Worm (Caenorhabditis elegans) whole organism, early embryonic: ENCODE results near the gene slo-2.

ENCODE experiments used
- B0310.2 ChIP-seq: sonication (generic microtip); optimal IDR thresholded peaks from 2 replicates; lab custom pipeline; 2016; ENCODE audit warnings: mild to moderate bottlenecking, missing genetic modification characterization, missing compliant biosample characterization
- F13C5.2 ChIP-seq: sonication (generic microtip); optimal IDR thresholded peaks from 2 replicates; lab custom pipeline; 2017; ENCODE audit warnings: mild to moderate bottlenecking, missing genetic modification characterization, inconsistent platforms, missing compliant biosample characterization
- aly-1 ChIP-seq: sonication (generic microtip); optimal IDR thresholded peaks from 2 replicates; lab custom pipeline; 2016; ENCODE audit warnings: missing genetic modification characterization, missing compliant biosample characterization
- ama-1 ChIP-seq: fragments of 150-350 bp; optimal IDR thresholded peaks from 2 replicates; lab custom pipeline; 2014
- ceh-13 ChIP-seq: fragments of 200-800 bp; sonication (Bioruptor generic); optimal IDR thresholded peaks from 2 replicates; lab custom pipeline; 2018; ENCODE audit warnings: mild to moderate bottlenecking, missing genetic modification characterization, missing compliant biosample characterization
- ceh-36 ChIP-seq: sonication (generic microtip); optimal IDR thresholded peaks from 2 replicates; lab custom pipeline; 2016; ENCODE audit warnings: missing genetic modification characterization, inconsistent platforms, missing compliant biosample characterization
- ets-7 ChIP-seq: sonication (generic microtip); optimal IDR thresholded peaks from 2 replicates; lab custom pipeline; 2016; ENCODE audit warnings: missing genotype, missing genetic modification characterization, missing compliant biosample characterization
- flt-1 ChIP-seq: fragments of 200-800 bp; sonication (Bioruptor generic); IDR thresholded peaks from 2 replicates; pipeline ENCODE4 v1.3.6; 2022; ENCODE audit warnings: missing genetic modification characterization, missing compliant biosample characterization
- hmbx-1 ChIP-seq: sonication (generic microtip); optimal IDR thresholded peaks from 2 replicates; lab custom pipeline; 2016; ENCODE audit warnings: mild to moderate bottlenecking, missing genetic modification characterization, missing compliant biosample characterization
- hmg-4 ChIP-seq: fragments of 200-800 bp; sonication (Bioruptor generic); optimal IDR thresholded peaks from 2 replicates; lab custom pipeline; 2018; ENCODE audit warnings: mild to moderate bottlenecking, missing genetic modification characterization, missing compliant biosample characterization
- hnd-1 ChIP-seq: sonication (generic microtip); optimal IDR thresholded peaks from 2 replicates; lab custom pipeline; 2016; ENCODE audit warnings: missing genetic modification characterization, missing compliant biosample characterization
- pes-1 ChIP-seq: fragments of 200-800 bp; sonication (Bioruptor generic); IDR thresholded peaks from 2 replicates; pipeline ENCODE4 v1.3.6; 2022; ENCODE audit warnings: missing genetic modification reagents, missing genetic modification characterization, missing compliant biosample characterization
- scrt-1 ChIP-seq: fragments of 200-800 bp; sonication (Bioruptor generic); IDR thresholded peaks from 2 replicates; pipeline ENCODE4 v1.3.6; 2022; ENCODE audit warnings: missing genetic modification characterization, missing compliant biosample characterization
- sea-1 ChIP-seq: fragments of 200-800 bp; sonication (Bioruptor generic); conservative IDR thresholded peaks from 2 replicates; pipeline ENCODE4 v1.3.6; 2022; ENCODE audit warnings: missing genetic modification characterization, missing compliant biosample characterization
- tbx-11 ChIP-seq: fragments of 200-800 bp; sonication (Bioruptor generic); IDR thresholded peaks from 2 replicates; pipeline ENCODE4 v1.3.6; 2022; ENCODE audit warnings: missing genetic modification characterization, missing compliant biosample characterization
- tbx-37 ChIP-seq: fragments of 200-800 bp; sonication (Bioruptor generic); conservative IDR thresholded peaks from 2 replicates; pipeline ENCODE4 v1.3.6; 2022; ENCODE audit warnings: missing genetic modification reagents, missing genetic modification characterization, missing compliant biosample characterization
- tra-4 ChIP-seq: sonication (generic microtip); optimal IDR thresholded peaks from 2 replicates; lab custom pipeline; 2017; ENCODE audit warnings: missing genetic modification characterization, missing compliant biosample characterization

slo-2 gene

DNA sequence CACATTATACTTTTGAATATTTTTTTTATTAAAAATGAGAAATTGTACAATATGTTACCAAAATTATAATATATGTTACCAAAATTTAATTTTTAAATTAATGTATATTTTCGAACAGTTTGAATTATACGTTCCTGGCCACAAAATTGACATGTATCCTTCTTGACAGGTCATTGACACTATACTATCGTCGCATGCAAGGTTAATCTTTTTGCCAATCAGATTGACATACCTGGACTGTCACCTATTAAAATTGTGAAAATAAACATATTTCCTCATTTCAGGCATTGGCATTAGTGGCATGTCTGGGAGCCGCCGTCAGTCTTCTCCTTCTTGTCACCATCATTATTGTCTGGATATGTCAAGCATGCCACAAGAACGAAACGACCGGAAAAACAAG is 35.6 kb downstream of the slo-2 start:
- TF ChIP-seq ceh-13 (GFP tag; lab: Kevin White, UChicago) (no peak), hnd-1 (tag; lab: Kevin White, UChicago) (no peak), hmg-4 (no peak), tra-4 (tag; lab: Kevin White, UChicago) (no peak), aly-1 (tag; lab: Kevin White, UChicago) (no peak), hmbx-1 (tag; lab: Kevin White, UChicago) (no peak), ama-1 (lab: Kevin White, UChicago) (no peak), F13C5.2 (tag; lab: Kevin White, UChicago) (no peak), tbx-11 (GFP tag; lab: Robert Waterston, UW) (no peak), scrt-1 (GFP tag; lab: Robert Waterston, UW) (no peak), pes-1 (GFP tag; lab: Robert Waterston, UW) (no peak), ets-7 (tag; lab: Kevin White, UChicago) (no peak), tbx-37 (GFP tag; lab: Robert Waterston, UW) (no peak), ceh-36 (tag; lab: Kevin White, UChicago) (no peak), B0310.2 (tag; lab: Kevin White, UChicago) (no peak), flt-1 (GFP tag; lab: Robert Waterston, UW) (no peak), sea-1 (no peak)

DNA sequence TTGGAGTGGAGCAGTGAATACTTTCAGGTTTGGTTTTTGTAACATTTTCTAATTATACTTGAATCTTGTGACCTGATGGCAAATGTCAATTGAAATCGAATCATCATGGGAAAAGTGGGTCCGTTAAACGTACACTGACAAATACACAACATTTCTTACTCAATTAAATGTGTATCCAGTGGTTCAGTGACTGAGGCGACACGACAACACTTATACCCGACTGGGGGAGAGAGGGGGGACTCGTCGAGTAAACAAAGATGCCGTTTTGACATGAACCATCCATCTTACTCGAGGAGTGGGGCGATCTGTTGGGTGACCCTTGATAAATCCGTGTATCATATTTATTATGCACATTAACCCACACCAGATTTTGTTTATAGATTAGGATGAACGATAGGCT is 36.9 kb downstream of the slo-2 start:
- TF ChIP-seq scrt-1 (GFP tag; lab: Robert Waterston, UW) (no peak), hmg-4 (peak; percentile 29)

DNA sequence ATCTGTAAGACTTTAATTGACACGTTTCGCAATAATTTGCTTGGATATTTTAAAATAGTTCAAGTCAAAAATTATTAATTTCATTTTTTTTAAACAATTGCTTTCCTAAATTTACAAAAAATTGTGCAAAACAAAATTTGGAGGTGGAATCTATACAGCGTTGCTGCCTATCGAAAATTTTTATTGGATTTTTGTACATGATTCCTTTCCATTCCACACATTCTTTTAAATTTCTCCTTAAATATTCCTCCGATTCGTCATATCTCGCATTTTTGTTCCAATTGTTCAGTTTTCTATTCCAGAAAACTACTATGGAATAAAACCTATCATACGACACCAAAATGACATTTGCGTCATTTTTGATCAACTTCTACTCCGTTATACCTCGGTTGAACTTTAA is 37.3 kb downstream of the slo-2 start, which contains the start of gene ttyh-1:
ttyh-1 (plus strand) TSS at position 301 of the 400 bp plus-strand sequence.
- no peak for TF ChIP-seq ets-7 (tag; lab: Kevin White, UChicago)
- no peak for TF ChIP-seq hmbx-1 (tag; lab: Kevin White, UChicago)
- TF ChIP-seq hnd-1 (tag; lab: Kevin White, UChicago): no peak
- no peak for TF ChIP-seq tbx-37 (GFP tag; lab: Robert Waterston, UW)

- no peak for TF ChIP-seq tbx-37 (GFP tag; lab: Robert Waterston, UW)
- no peak for TF ChIP-seq hmg-4
- no peak for TF ChIP-seq F13C5.2 (tag; lab: Kevin White, UChicago)
- no peak for TF ChIP-seq ceh-13 (GFP tag; lab: Kevin White, UChicago)
- TF ChIP-seq ceh-36 (tag; lab: Kevin White, UChicago): no peak
- TF ChIP-seq scrt-1 (GFP tag; lab: Robert Waterston, UW): no peak
- TF ChIP-seq B0310.2 (tag; lab: Kevin White, UChicago): no peak
- no peak for TF ChIP-seq pes-1 (GFP tag; lab: Robert Waterston, UW)
- no peak for TF ChIP-seq ets-7 (tag; lab: Kevin White, UChicago)
- TF ChIP-seq aly-1 (tag; lab: Kevin White, UChicago): no peak
- no peak for TF ChIP-seq hnd-1 (tag; lab: Kevin White, UChicago)
- TF ChIP-seq ama-1 (lab: Kevin White, UChicago): no peak
- no peak for TF ChIP-seq tra-4 (tag; lab: Kevin White, UChicago)
- no peak for TF ChIP-seq tbx-11 (GFP tag; lab: Robert Waterston, UW)
- TF ChIP-seq sea-1: no peak
- no peak for TF ChIP-seq flt-1 (GFP tag; lab: Robert Waterston, UW)
- TF ChIP-seq hmbx-1 (tag; lab: Kevin White, UChicago): no peak
Observed at ce11 chrX:11367640-11368039, 38.1 kb downstream of the slo-2 start.

DNA sequence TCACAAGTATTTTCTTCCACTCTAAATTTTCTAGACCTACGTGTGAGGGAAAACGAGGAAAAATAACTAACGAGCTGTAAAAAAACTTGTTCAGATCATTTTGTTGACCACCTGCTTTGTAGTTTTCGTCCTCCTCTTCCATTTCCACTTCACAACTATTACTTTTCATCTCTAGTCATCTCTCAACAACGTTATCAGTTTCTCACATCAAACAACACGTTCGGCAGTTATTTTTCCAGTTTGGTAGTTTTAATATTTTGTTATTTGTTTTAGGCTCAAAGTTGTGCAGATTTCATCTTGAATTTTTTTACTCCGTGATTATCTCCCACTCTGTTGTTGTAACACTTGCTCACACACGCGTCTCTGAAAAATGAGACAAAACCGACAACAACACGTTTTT is 38.6 kb downstream of the slo-2 start:
- TF ChIP-seq ceh-13 (GFP tag; lab: Kevin White, UChicago) (no peak), scrt-1 (GFP tag; lab: Robert Waterston, UW) (no peak), hnd-1 (tag; lab: Kevin White, UChicago) (no peak), sea-1 (no peak), hmg-4 (no peak), ceh-36 (tag; lab: Kevin White, UChicago) (no peak), ama-1 (lab: Kevin White, UChicago) (no peak), tra-4 (tag; lab: Kevin White, UChicago) (no peak), tbx-37 (GFP tag; lab: Robert Waterston, UW) (no peak), B0310.2 (tag; lab: Kevin White, UChicago) (no peak), tbx-11 (GFP tag; lab: Robert Waterston, UW) (no peak), aly-1 (tag; lab: Kevin White, UChicago) (no peak), ets-7 (tag; lab: Kevin White, UChicago) (no peak), flt-1 (GFP tag; lab: Robert Waterston, UW) (no peak)

DNA sequence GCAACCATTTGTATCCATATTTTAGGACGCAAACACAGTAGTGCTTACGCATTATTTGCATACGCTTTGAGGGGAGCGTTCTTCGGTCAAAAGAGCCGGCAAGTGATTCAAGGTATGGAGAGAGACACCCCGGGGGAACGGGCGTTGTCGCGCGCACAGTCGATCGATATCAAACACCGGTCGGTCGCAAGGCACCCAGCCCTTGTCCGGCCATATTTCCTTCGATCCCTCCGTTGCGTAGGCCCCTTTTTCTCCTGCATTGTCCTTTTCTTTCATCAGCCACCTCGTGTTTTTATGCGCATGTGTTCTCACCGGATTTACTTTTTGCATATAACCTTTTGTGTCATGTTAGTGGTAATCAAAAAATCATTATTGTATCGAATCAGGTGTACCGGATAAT is 39.7 kb downstream of the slo-2 start:
- no peak for TF ChIP-seq pes-1 (GFP tag; lab: Robert Waterston, UW)
- TF ChIP-seq tbx-11 (GFP tag; lab: Robert Waterston, UW): 0 out of 2 replicates have a peak, but pooled peaks have one; percentile 26
- peak; percentile 71 for TF ChIP-seq hmg-4

- TF ChIP-seq F13C5.2 (tag; lab: Kevin White, UChicago) (no peak), tra-4 (tag; lab: Kevin White, UChicago) (no peak), scrt-1 (GFP tag; lab: Robert Waterston, UW) (no peak), ceh-36 (tag; lab: Kevin White, UChicago) (no peak), tbx-37 (GFP tag; lab: Robert Waterston, UW) (no peak), sea-1 (no peak), ets-7 (tag; lab: Kevin White, UChicago) (no peak), flt-1 (GFP tag; lab: Robert Waterston, UW) (no peak), pes-1 (GFP tag; lab: Robert Waterston, UW) (no peak), ceh-13 (GFP tag; lab: Kevin White, UChicago) (no peak), aly-1 (tag; lab: Kevin White, UChicago) (no peak), hnd-1 (tag; lab: Kevin White, UChicago) (no peak), B0310.2 (tag; lab: Kevin White, UChicago) (no peak), tbx-11 (GFP tag; lab: Robert Waterston, UW) (no peak), hmbx-1 (tag; lab: Kevin White, UChicago) (no peak), hmg-4 (no peak)
Observed at ce11 chrX:11364914-11365313, 40.8 kb downstream of the slo-2 start.
